Fruit fly (Drosophila melanogaster): ENCODE data around the gene CG9515.

Gene CG9515

dm6 chr2L:8952194-8953037 is 9.4 kb upstream of the CG9515 start (continued):
- peak; percentile 51 for TF ChIP-seq CG7839 (tag; optimal IDR thresholded peaks at IDR 0.05)
- TF ChIP-seq zfh1 (GFP tag; IDR thresholded peaks at IDR 0.05): 0 out of 3 replicates have a peak, but pooled peaks have one; percentile 22
- TF ChIP-seq pho (GFP tag; optimal IDR thresholded peaks at IDR 0.05): no peak
- TF ChIP-seq Eip74EF (GFP tag; optimal IDR thresholded peaks at IDR 0.05): no peak
- peak; percentile 6 for TF ChIP-seq dmrt11E (tag; optimal IDR thresholded peaks at IDR 0.05)
- TF ChIP-seq Jarid2 (GFP tag; optimal IDR thresholded peaks at IDR 0.05): peak; percentile 16
- no peak for TF ChIP-seq ro (GFP tag; IDR thresholded peaks at IDR 0.05)
- peak; percentile 42; the same call in 1 of the 2 replicates for TF ChIP-seq HLH3B (GFP tag; IDR thresholded peaks at IDR 0.05)
- TF ChIP-seq CG17361 (GFP tag; IDR thresholded peaks at IDR 0.05): peak; percentile 62; the same call in 2 of the 3 replicates
- TF ChIP-seq H15 (GFP tag; IDR thresholded peaks at IDR 0.05): no peak
- TF ChIP-seq CG15479 (GFP tag; optimal IDR thresholded peaks at IDR 0.05): no peak
- peak; percentile 49; the same call in 1 of the 3 replicates for TF ChIP-seq Mrtf (GFP tag; IDR thresholded peaks at IDR 0.05)
- TF ChIP-seq CG10959 (GFP tag; IDR thresholded peaks at IDR 0.05): no peak
- peak; percentile 52 to 93 for TF ChIP-seq insv (GFP tag; optimal IDR thresholded peaks at IDR 0.05)
- TF ChIP-seq TFAM (GFP tag; optimal IDR thresholded peaks at IDR 0.05): no peak
- TF ChIP-seq GATAe (GFP tag; conservative IDR thresholded peaks at IDR 0.05): peak; percentile 44; the same call in 1 of the 2 replicates
- no peak for TF ChIP-seq CG6683 (GFP tag; optimal IDR thresholded peaks at IDR 0.05)
- TF ChIP-seq ewg (GFP tag; optimal IDR thresholded peaks at IDR 0.05): no peak
- TF ChIP-seq CG7786 (GFP tag; optimal IDR thresholded peaks at IDR 0.05): peak; percentile 68
- TF ChIP-seq Sox100B (GFP tag; optimal IDR thresholded peaks at IDR 0.05): no peak
- no peak for TF ChIP-seq emc (GFP tag; optimal IDR thresholded peaks at IDR 0.05)
- peak; percentile 19 for TF ChIP-seq org-1 (GFP tag; optimal IDR thresholded peaks at IDR 0.05)
- TF ChIP-seq chm (GFP tag; IDR thresholded peaks at IDR 0.05): 0 out of 2 replicates have a peak, but pooled peaks have one; percentile 17
- peak; percentile 35 for TF ChIP-seq Blimp-1 (GFP tag; optimal IDR thresholded peaks at IDR 0.05)
- peak; percentile 10 for TF ChIP-seq Sry-δ (GFP tag; optimal IDR thresholded peaks at IDR 0.05)
- TF ChIP-seq Elba2 (GFP tag; optimal IDR thresholded peaks at IDR 0.05): peak; percentile 26
- TF ChIP-seq row (GFP tag; IDR thresholded peaks at IDR 0.05): peak; percentile 82
- peak; percentile 14 for TF ChIP-seq CG10209 (GFP tag; optimal IDR thresholded peaks at IDR 0.05)
- no peak for TF ChIP-seq CG10431 (GFP tag; optimal IDR thresholded peaks at IDR 0.05)
- no peak for TF ChIP-seq ash1 (GFP tag; optimal IDR thresholded peaks at IDR 0.05)
- TF ChIP-seq CG34376 (GFP tag; optimal IDR thresholded peaks at IDR 0.05): peak; percentile 30
- TF ChIP-seq MBD-R2 (GFP tag; IDR thresholded peaks at IDR 0.05): peak; percentile 32; the same call in 1 of the 2 replicates
- no peak for TF ChIP-seq CG2889 (GFP tag; IDR thresholded peaks at IDR 0.05)
- peak; percentile 37; the same call in 1 of the 2 replicates for TF ChIP-seq CG3847 (GFP tag; IDR thresholded peaks at IDR 0.05)
- TF ChIP-seq sob (GFP tag; IDR thresholded peaks at IDR 0.05): peak; percentile 36; the same call in 1 of the 2 replicates
- TF ChIP-seq CG32772 (GFP tag; IDR thresholded peaks at IDR 0.05): peak; percentile 67
- peak; percentile 93 for TF ChIP-seq Med (GFP tag)
- no peak for TF ChIP-seq sr (GFP tag; IDR thresholded peaks at IDR 0.05)
- peak; percentile 5 for TF ChIP-seq schlank (tag; optimal IDR thresholded peaks at IDR 0.05)
- TF ChIP-seq CG4404 (GFP tag; IDR thresholded peaks at IDR 0.05): no peak
- peak; percentile 61; the same call in 1 of the 2 replicates for TF ChIP-seq CG14014 (GFP tag; IDR thresholded peaks at IDR 0.05)
- TF ChIP-seq zen (tag; optimal IDR thresholded peaks at IDR 0.05): peak; percentile 37
- peak; percentile 35 for TF ChIP-seq phol (tag; optimal IDR thresholded peaks at IDR 0.05)
- peak; percentile 11 for TF ChIP-seq gcm2 (GFP tag; optimal IDR thresholded peaks at IDR 0.05)
- peak; percentile 14 for TF ChIP-seq Dp (GFP tag; optimal IDR thresholded peaks at IDR 0.05)
- TF ChIP-seq dpn (GFP tag; optimal IDR thresholded peaks at IDR 0.05): peak; percentile 25 to 69
- no peak for TF ChIP-seq CkIIα-i1 (GFP tag; IDR thresholded peaks at IDR 0.05)
- peak; percentile 66 for TF ChIP-seq Atf6 (GFP tag; IDR thresholded peaks at IDR 0.05)
- no peak for TF ChIP-seq CG15601 (tag; optimal IDR thresholded peaks at IDR 0.05)
